Fruit fly (Drosophila melanogaster): ENCODE data around the gene Nedd8.

Nedd8 gene

dm6 chr2L:18951674-18952073, at the start of gene Nedd8 (continued):
- TF ChIP-seq CG6683 (GFP tag; optimal IDR thresholded peaks at IDR 0.05) (no peak), CG11723 (GFP tag; optimal IDR thresholded peaks at IDR 0.05) (no peak), ind (GFP tag; optimal IDR thresholded peaks at IDR 0.05) (no peak), Ptx1 (GFP tag; IDR thresholded peaks at IDR 0.05) (no peak), slbo (GFP tag; IDR thresholded peaks at IDR 0.05) (peak; percentile 42; the same call in 1 of the 2 replicates), Antp (GFP tag; optimal IDR thresholded peaks at IDR 0.05) (no peak), esg (GFP tag; conservative IDR thresholded peaks at IDR 0.05) (no peak), unc-4 (GFP tag; IDR thresholded peaks at IDR 0.05; ENCODE audit: partially characterized antibody) (peak; percentile 92), CG15269 (tag; optimal IDR thresholded peaks at IDR 0.05) (no peak), Nf-YC (tag; optimal IDR thresholded peaks at IDR 0.05) (peak; percentile 30), Rx (GFP tag; IDR thresholded peaks at IDR 0.05) (no peak), stwl (tag; optimal IDR thresholded peaks at IDR 0.05) (peak; percentile 89), zen2 (GFP tag; IDR thresholded peaks at IDR 0.05; ENCODE audit: partially characterized antibody) (peak; percentile 81), CG1603 (tag; optimal IDR thresholded peaks at IDR 0.05) (peak; percentile 68), Chrac-16 (GFP tag; optimal IDR thresholded peaks at IDR 0.05) (no peak), nau (GFP tag; optimal IDR thresholded peaks at IDR 0.05) (no peak), CG11085 (GFP tag; IDR thresholded peaks at IDR 0.05) (no peak), ara (GFP tag; IDR thresholded peaks at IDR 0.05) (no peak), Sry-β (GFP tag; optimal IDR thresholded peaks at IDR 0.05) (no peak), vnd (GFP tag; IDR thresholded peaks at IDR 0.05; ENCODE audit: partially characterized antibody) (peak; percentile 75), CG3995 (GFP tag; optimal IDR thresholded peaks at IDR 0.05) (peak; percentile 65), ssp (GFP tag; IDR thresholded peaks at IDR 0.05) (no peak), crc (GFP tag; optimal IDR thresholded peaks at IDR 0.05) (no peak), CG4404 (GFP tag; IDR thresholded peaks at IDR 0.05) (no peak), CG33213 (GFP tag; optimal IDR thresholded peaks at IDR 0.05) (peak; percentile 15), CG13287 (GFP tag; IDR thresholded peaks at IDR 0.05; ENCODE audit: partially characterized antibody) (peak; percentile 95), CG32532 (GFP tag; IDR thresholded peaks at IDR 0.05) (no peak), zfh1 (GFP tag; IDR thresholded peaks at IDR 0.05) (no peak), sens-2 (GFP tag; IDR thresholded peaks at IDR 0.05) (no peak), fd3F (GFP tag; optimal IDR thresholded peaks at IDR 0.05) (no peak), HLH3B (GFP tag; IDR thresholded peaks at IDR 0.05) (no peak), CG10321 (GFP tag; IDR thresholded peaks at IDR 0.05) (no peak), gfzf (GFP tag; optimal IDR thresholded peaks at IDR 0.05) (peak; percentile 63), CG4617 (GFP tag; optimal IDR thresholded peaks at IDR 0.05; ENCODE audit: borderline replicate concordance) (peak; percentile 29), Doc3 (GFP tag; IDR thresholded peaks at IDR 0.05; ENCODE audit: partially characterized antibody) (peak; percentile 80), CG11504 (tag; optimal IDR thresholded peaks at IDR 0.05) (peak; percentile 12), CG1233 (GFP tag; optimal IDR thresholded peaks at IDR 0.05) (no peak), prd (optimal IDR thresholded peaks at IDR 0.05) (no peak), prd (GFP tag; IDR thresholded peaks at IDR 0.05) (no peak), btn (GFP tag; optimal IDR thresholded peaks at IDR 0.05) (no peak), CG3065 (GFP tag; optimal IDR thresholded peaks at IDR 0.05) (no peak), Gug (GFP tag; IDR thresholded peaks at IDR 0.05) (no peak), tx (GFP tag; optimal IDR thresholded peaks at IDR 0.05) (no peak), ham (GFP tag; IDR thresholded peaks at IDR 0.05) (no peak), CG10147 (GFP tag; optimal IDR thresholded peaks at IDR 0.05) (peak; percentile 7), Kr (GFP tag; optimal IDR thresholded peaks at IDR 0.05) (no peak), hbn (GFP tag; IDR thresholded peaks at IDR 0.05; ENCODE audit: partially characterized antibody) (peak; percentile 90), CG8924 (tag; optimal IDR thresholded peaks at IDR 0.05) (peak; percentile 10), tup (GFP tag; optimal IDR thresholded peaks at IDR 0.05) (no peak), usp (GFP tag; optimal IDR thresholded peaks at IDR 0.05) (no peak), CG32767 (GFP tag; IDR thresholded peaks at IDR 0.05) (no peak), nom (GFP tag; optimal IDR thresholded peaks at IDR 0.05) (no peak)

Data from whole organism, embryonic.